Fruit fly (Drosophila melanogaster) whole organism, pupa: ENCODE data around the gene ckd.
A peak's percentile ranks its signal among the peaks of the same experiment; 100 is the strongest.

Experiments
- CG10348 ChIP-seq: fragments of 200-800 bp; sonication (Bioruptor generic); IDR thresholded peaks from 2 replicates; pipeline ENCODE4 v1.3.6; 2022; ENCODE audit warnings: missing biosample characterization, missing genetic modification characterization
- CG12605 ChIP-seq: fragments of 200-800 bp; sonication (Bioruptor generic); IDR thresholded peaks from 2 replicates; pipeline ENCODE4 v1.3.6; 2022; ENCODE audit warnings: missing biosample characterization, missing genetic modification characterization
- CG13204 ChIP-seq: fragments of 200-800 bp; sonication (Bioruptor generic); optimal IDR thresholded peaks from 2 replicates; lab custom pipeline; 2018; ENCODE audit warnings: missing biosample characterization, mild to moderate bottlenecking, missing genetic modification characterization, moderate library complexity
- CG14655 ChIP-seq: fragments of 200-800 bp; sonication (Bioruptor generic); optimal IDR thresholded peaks from 3 replicates; lab custom pipeline; 2017; ENCODE audit warnings: mild to moderate bottlenecking, missing biosample characterization, missing genetic modification reagents, missing genetic modification characterization
- CG15710 ChIP-seq: fragments of 200-800 bp; sonication (Bioruptor generic); optimal IDR thresholded peaks from 2 replicates; lab custom pipeline; 2018; ENCODE audit warnings: missing biosample characterization, mild to moderate bottlenecking, missing genetic modification characterization, moderate library complexity
- CG17806 ChIP-seq: fragments of 200-800 bp; sonication (Bioruptor generic); optimal IDR thresholded peaks from 2 replicates; lab custom pipeline; 2018; ENCODE audit warnings: missing biosample characterization, mild to moderate bottlenecking, missing genetic modification characterization, moderate library complexity
- CG32121 ChIP-seq: fragments of 200-800 bp; sonication (Bioruptor generic); IDR thresholded peaks from 2 replicates; pipeline ENCODE4 v1.3.6; 2022; ENCODE audit warnings: missing biosample characterization, missing genetic modification characterization
- CG34367 ChIP-seq: fragments of 200-800 bp; sonication (Bioruptor generic); optimal IDR thresholded peaks from 2 replicates; lab custom pipeline; 2018; ENCODE audit warnings: missing biosample characterization, mild to moderate bottlenecking, missing genetic modification characterization
- CG4496 ChIP-seq: fragments of 200-800 bp; sonication (Bioruptor generic); IDR thresholded peaks from 3 replicates; pipeline ENCODE4 v1.3.6; 2022; ENCODE audit warnings: missing biosample characterization, missing genetic modification characterization
- CG8159 ChIP-seq: fragments of 200-800 bp; sonication (Bioruptor generic); optimal IDR thresholded peaks from 3 replicates; lab custom pipeline; 2018; ENCODE audit warnings: missing biosample characterization, mild to moderate bottlenecking, missing genetic modification characterization, moderate library complexity
- CG8301 ChIP-seq: fragments of 200-800 bp; sonication (Bioruptor generic); optimal IDR thresholded peaks from 2 replicates; lab custom pipeline; 2018; ENCODE audit warnings: missing biosample characterization, mild to moderate bottlenecking, missing genetic modification characterization
- CG9948 ChIP-seq: fragments of 200-800 bp; sonication (Bioruptor generic); optimal IDR thresholded peaks from 2 replicates; lab custom pipeline; 2018; ENCODE audit warnings: missing biosample characterization, mild to moderate bottlenecking, missing genetic modification characterization, moderate library complexity
- D1 ChIP-seq: fragments of 200-800 bp; sonication (Bioruptor generic); optimal IDR thresholded peaks from 2 replicates; lab custom pipeline; 2018; ENCODE audit warnings: missing biosample characterization, mild to moderate bottlenecking, missing genetic modification characterization, moderate library complexity
- EcR ChIP-seq: fragments of 200-800 bp; sonication (Bioruptor generic); optimal IDR thresholded peaks from 3 replicates; lab custom pipeline; 2019; ENCODE audit warnings: missing biosample characterization, missing genetic modification characterization, mild to moderate bottlenecking, moderate library complexity, missing genetic modification reagents
- Ets98B ChIP-seq: fragments of 200-800 bp; sonication (Bioruptor generic); IDR thresholded peaks from 2 replicates; pipeline ENCODE4 v1.3.6; 2022; ENCODE audit warnings: missing biosample characterization, missing genetic modification characterization
- Pif1A ChIP-seq: fragments of 200-800 bp; sonication (Bioruptor generic); optimal IDR thresholded peaks from 3 replicates; lab custom pipeline; 2016; ENCODE audit warnings: missing biosample characterization, missing genetic modification characterization
- Pif1B ChIP-seq: fragments of 200-800 bp; sonication (Bioruptor generic); optimal IDR thresholded peaks from 3 replicates; lab custom pipeline; 2016; ENCODE audit warnings: missing biosample characterization, missing genetic modification characterization
- Snoo ChIP-seq: fragments of 200-800 bp; sonication (Bioruptor generic); optimal IDR thresholded peaks from 3 replicates; lab custom pipeline; 2017; ENCODE audit warnings: missing biosample characterization, mild to moderate bottlenecking, missing genetic modification characterization, inconsistent platforms
- fd96Ca ChIP-seq: fragments of 200-800 bp; sonication (Bioruptor generic); IDR thresholded peaks from 3 replicates; pipeline ENCODE4 v1.3.6; 2022; ENCODE audit warnings: missing biosample characterization, missing genetic modification characterization
- gl ChIP-seq: fragments of 200-800 bp; sonication (Bioruptor generic); optimal IDR thresholded peaks from 2 replicates; lab custom pipeline; 2018; ENCODE audit warnings: missing biosample characterization, mild to moderate bottlenecking, missing genetic modification characterization
- rn ChIP-seq: fragments of 200-800 bp; sonication (Bioruptor generic); IDR thresholded peaks from 2 replicates; pipeline ENCODE4 v1.3.6; 2022; ENCODE audit warnings: missing biosample characterization, missing genetic modification characterization

Gene ckd

DNA sequence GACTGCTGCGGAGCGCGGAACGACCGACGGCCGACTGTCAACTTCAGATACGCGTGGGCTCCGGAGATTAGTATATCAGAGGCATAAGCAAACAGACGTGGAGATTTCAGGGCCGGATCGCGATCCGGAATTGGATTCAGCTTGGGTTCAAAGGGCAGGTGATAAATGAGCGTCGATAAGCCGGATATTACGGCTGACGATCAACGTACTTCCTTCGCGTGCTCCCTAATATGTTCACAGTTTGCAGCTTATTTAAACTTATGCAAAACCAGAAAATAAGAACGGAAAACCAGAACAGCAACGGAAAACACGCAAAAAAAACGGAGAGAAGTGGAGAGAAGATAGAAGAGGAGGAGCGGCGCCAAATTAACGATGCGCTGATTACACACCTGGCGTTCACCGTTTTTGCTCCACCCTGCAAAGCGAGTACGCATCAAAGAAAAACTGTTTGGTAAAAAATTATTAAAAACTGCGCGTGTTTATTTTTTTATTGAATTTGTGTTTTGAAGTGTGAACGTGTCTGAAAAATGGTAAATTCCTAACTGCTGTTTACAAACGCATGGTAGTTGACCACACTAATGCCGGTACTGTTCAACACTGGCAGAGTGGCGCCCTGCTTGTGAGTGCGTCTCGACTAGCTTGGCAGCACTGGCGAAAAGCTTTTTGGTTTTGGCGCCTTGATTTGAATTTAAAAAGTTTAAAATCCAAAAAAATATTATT lies 18.5 kb upstream of the ckd start, which contains the start of gene CG17746:
CG17746 (minus strand) TSS at position 546 of the 720 bp plus-strand sequence.
- TF ChIP-seq CG12605 (GFP tag; lab: Robert Waterston, UW) = no peak
- no peak for TF ChIP-seq CG9948
- TF ChIP-seq D1 = no peak
- TF ChIP-seq gl (tag; lab: Kevin White, UChicago) = peak; percentile 26
- TF ChIP-seq Pif1B (GFP tag; lab: Kevin White, UChicago) = no peak
- TF ChIP-seq CG4496 = peak; percentile 39; the same call in 1 of the 3 replicates
- TF ChIP-seq CG8159 = peak; percentile 8
- no peak for TF ChIP-seq Pif1A (GFP tag; lab: Kevin White, UChicago)
- no peak for TF ChIP-seq EcR (GFP tag; lab: Kevin White, UChicago)
- no peak for TF ChIP-seq CG13204
- TF ChIP-seq Snoo = no peak

DNA sequence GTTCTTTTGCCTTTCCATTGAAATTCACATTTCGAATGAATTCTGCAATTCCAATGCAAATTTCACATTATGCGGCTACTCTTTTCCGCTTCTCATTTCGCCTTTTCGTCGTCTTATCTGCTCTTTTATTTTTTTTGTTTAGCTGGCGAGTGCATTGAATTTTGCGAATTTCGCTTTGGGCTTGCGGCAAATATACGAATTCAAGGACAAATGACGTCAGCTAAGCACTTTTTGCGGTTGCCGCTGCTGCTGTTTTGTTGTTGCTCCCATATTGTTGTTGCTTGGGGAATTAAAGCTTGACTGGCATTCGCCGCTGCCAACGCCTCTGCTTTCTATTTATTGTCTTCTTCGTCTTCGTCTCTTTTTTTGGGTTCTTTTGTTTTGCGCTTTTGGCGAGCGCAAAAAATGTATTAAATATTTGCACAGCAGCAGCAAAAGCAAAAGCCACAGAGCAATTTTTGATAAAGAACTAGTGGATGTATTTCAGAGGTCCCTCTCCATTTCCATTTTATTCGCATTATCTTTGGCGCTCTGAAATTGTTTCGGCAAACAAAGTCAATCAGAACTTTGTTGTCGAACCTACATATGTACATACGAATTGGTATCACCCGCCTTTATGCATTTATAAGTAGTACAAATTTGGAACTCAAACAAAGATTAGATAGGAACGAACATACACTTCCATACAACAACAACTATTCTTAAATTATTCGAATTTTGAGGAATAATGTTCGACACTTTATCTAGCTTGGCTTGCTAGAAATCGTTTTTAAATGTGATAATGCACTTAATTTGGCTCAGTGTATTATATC lies 17.7 kb upstream of the ckd start:
- 0 out of 3 replicates have a peak, but pooled peaks have one; percentile 5 for TF ChIP-seq CG4496
- TF ChIP-seq Snoo = peak; percentile 46
- peak; percentile 83 for TF ChIP-seq CG34367
- no peak for TF ChIP-seq Pif1A (GFP tag; lab: Kevin White, UChicago)
- TF ChIP-seq EcR (GFP tag; lab: Kevin White, UChicago) = peak; percentile 94
- TF ChIP-seq CG10348 = no peak
- TF ChIP-seq CG8159 = no peak
- no peak for TF ChIP-seq CG13204
- peak; percentile 66 for TF ChIP-seq CG9948
- peak; percentile 40 for TF ChIP-seq D1
- no peak for TF ChIP-seq rn (GFP tag; lab: Robert Waterston, UW)
- no peak for TF ChIP-seq CG12605 (GFP tag; lab: Robert Waterston, UW)
- TF ChIP-seq fd96Ca = no peak
- no peak for TF ChIP-seq gl (tag; lab: Kevin White, UChicago)
- no peak for TF ChIP-seq CG32121
- peak; percentile 68 for TF ChIP-seq Pif1B (GFP tag; lab: Kevin White, UChicago)
- no peak for TF ChIP-seq CG17806
- no peak for TF ChIP-seq Ets98B (GFP tag; lab: Robert Waterston, UW)
- peak; percentile 60 for TF ChIP-seq CG15710 (tag; lab: Kevin White, UChicago)
- no peak for TF ChIP-seq CG8301
- TF ChIP-seq CG14655 (GFP tag; lab: Kevin White, UChicago) = no peak

- peak; percentile 87 for TF ChIP-seq gl (tag; lab: Kevin White, UChicago)
- peak; percentile 73 for TF ChIP-seq CG32121
- peak; percentile 60 for TF ChIP-seq EcR (GFP tag; lab: Kevin White, UChicago)
- TF ChIP-seq Pif1A (GFP tag; lab: Kevin White, UChicago) = peak; percentile 91
- TF ChIP-seq fd96Ca = peak; percentile 71; the same call in 2 of the 3 replicates
- TF ChIP-seq CG34367 = peak; percentile 97
- TF ChIP-seq CG13204 = peak; percentile 97
- TF ChIP-seq CG8159 = peak; percentile 99
- peak; percentile 97 for TF ChIP-seq CG17806
- peak; percentile 95 for TF ChIP-seq D1
- peak; percentile 84 for TF ChIP-seq CG8301
- TF ChIP-seq Ets98B (GFP tag; lab: Robert Waterston, UW) = peak; percentile 69
- TF ChIP-seq CG10348 = no peak
- peak; percentile 95 for TF ChIP-seq CG14655 (GFP tag; lab: Kevin White, UChicago)
- TF ChIP-seq CG9948 = peak; percentile 98
- TF ChIP-seq rn (GFP tag; lab: Robert Waterston, UW) = peak; percentile 79
- peak; percentile 90 for TF ChIP-seq Pif1B (GFP tag; lab: Kevin White, UChicago)
- TF ChIP-seq CG12605 (GFP tag; lab: Robert Waterston, UW) = peak; percentile 71
- peak; percentile 87 for TF ChIP-seq Snoo
- peak; percentile 99 for TF ChIP-seq CG15710 (tag; lab: Kevin White, UChicago)
- peak; percentile 84 for TF ChIP-seq CG4496
Measured at dm6 chr3L:3240597-3241367, 16.9 kb upstream of the ckd start.

DNA sequence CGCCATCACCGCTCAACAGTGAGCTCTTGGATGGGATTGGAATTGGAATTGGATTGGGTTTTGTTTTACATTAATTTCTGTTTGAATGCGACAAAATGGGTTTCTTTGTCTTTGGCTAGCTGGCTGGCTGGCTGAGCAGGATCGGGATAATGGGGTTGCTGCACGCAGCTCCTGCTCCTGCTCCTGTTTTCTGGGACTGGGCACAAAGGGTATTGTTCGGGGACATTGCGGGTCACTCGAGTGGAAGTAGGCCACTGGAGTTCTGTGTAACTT lies 16.4 kb upstream of the ckd start:
- TF ChIP-seq CG8159 = no peak
- peak; percentile 97 for TF ChIP-seq EcR (GFP tag; lab: Kevin White, UChicago)

- TF ChIP-seq Snoo = peak; percentile 83
- no peak for TF ChIP-seq CG10348
- peak; percentile 9 for TF ChIP-seq Pif1B (GFP tag; lab: Kevin White, UChicago)
- 0 out of 3 replicates have a peak, but pooled peaks have one; percentile 25 for TF ChIP-seq fd96Ca
- no peak for TF ChIP-seq CG12605 (GFP tag; lab: Robert Waterston, UW)
- TF ChIP-seq CG34367 = peak; percentile 8
- no peak for TF ChIP-seq CG9948
- TF ChIP-seq CG15710 (tag; lab: Kevin White, UChicago) = peak; percentile 24
- peak; percentile 94 for TF ChIP-seq EcR (GFP tag; lab: Kevin White, UChicago)
- no peak for TF ChIP-seq D1
- TF ChIP-seq Ets98B (GFP tag; lab: Robert Waterston, UW) = no peak
- peak; percentile 6 for TF ChIP-seq CG8159
- peak; percentile 4 for TF ChIP-seq CG14655 (GFP tag; lab: Kevin White, UChicago)
- peak; percentile 10 for TF ChIP-seq Pif1A (GFP tag; lab: Kevin White, UChicago)
- peak; percentile 53 for TF ChIP-seq CG13204
- TF ChIP-seq CG17806 = no peak
- TF ChIP-seq CG8301 = no peak
- TF ChIP-seq CG32121 = 0 out of 2 replicates have a peak, but pooled peaks have one; percentile 12
- TF ChIP-seq gl (tag; lab: Kevin White, UChicago) = no peak
- no peak for TF ChIP-seq CG4496
- no peak for TF ChIP-seq rn (GFP tag; lab: Robert Waterston, UW)
Measured at dm6 chr3L:3242121-3243083, 15.3 kb upstream of the ckd start.
